Worm (Caenorhabditis elegans) whole organism, late embryonic: Measurements from ENCODE around the gene afmd-2.

ENCODE experiments used
- C08G9.2 ChIP-seq: sonication (generic microtip); optimal IDR thresholded peaks from 2 replicates; lab custom pipeline; 2016; ENCODE audit warnings: mild to moderate bottlenecking, missing genetic modification characterization, moderate library complexity, missing compliant biosample characterization
- Y22D7AL.16 ChIP-seq: sonication (generic microtip); optimal IDR thresholded peaks from 2 replicates; lab custom pipeline; 2016; ENCODE audit warnings: missing genetic modification characterization, missing compliant biosample characterization
- ahr-1 ChIP-seq: sonication (generic microtip); optimal IDR thresholded peaks from 2 replicates; lab custom pipeline; 2016; ENCODE audit warnings: missing genetic modification characterization, missing compliant biosample characterization
- ama-1 ChIP-seq: fragments of 150-350 bp; optimal IDR thresholded peaks from 2 replicates; lab custom pipeline; 2014
- ceh-18 ChIP-seq: sonication (generic microtip); optimal IDR thresholded peaks from 2 replicates; lab custom pipeline; 2016; ENCODE audit warnings: missing genetic modification characterization, missing compliant biosample characterization
- ceh-19 ChIP-seq: fragments of 200-800 bp; sonication (Bioruptor generic); optimal IDR thresholded peaks from 2 replicates; lab custom pipeline; 2018; ENCODE audit warnings: mild to moderate bottlenecking, missing genetic modification characterization, missing compliant biosample characterization
- ceh-24 ChIP-seq: sonication (generic microtip); optimal IDR thresholded peaks from 2 replicates; lab custom pipeline; 2016; ENCODE audit warnings: mild to moderate bottlenecking, missing genetic modification characterization, missing compliant biosample characterization
- ceh-30 ChIP-seq: fragments of 150-350 bp; optimal IDR thresholded peaks from 2 replicates; lab custom pipeline; 2014; ENCODE audit warnings: missing biosample characterization, missing genetic modification characterization
- ceh-34 ChIP-seq: sonication (generic microtip); optimal IDR thresholded peaks from 2 replicates; lab custom pipeline; 2016; ENCODE audit warnings: mild to moderate bottlenecking, missing genetic modification characterization, missing compliant biosample characterization
- ceh-45 ChIP-seq: fragments of 200-800 bp; sonication (Bioruptor generic); IDR thresholded peaks from 2 replicates; pipeline ENCODE4 v1.3.6; 2022; ENCODE audit warnings: missing genetic modification reagents, missing genetic modification characterization, missing compliant biosample characterization
- ceh-48 ChIP-seq: sonication (generic microtip); optimal IDR thresholded peaks from 2 replicates; lab custom pipeline; 2016; ENCODE audit warnings: missing genetic modification characterization, inconsistent platforms, missing compliant biosample characterization
- ceh-6 ChIP-seq: fragments of 200-800 bp; sonication (Bioruptor generic); optimal IDR thresholded peaks from 2 replicates; lab custom pipeline; 2018; ENCODE audit warnings: mild to moderate bottlenecking, missing genetic modification characterization, missing compliant biosample characterization
- ceh-9 ChIP-seq: sonication (generic microtip); optimal IDR thresholded peaks from 2 replicates; lab custom pipeline; 2016; ENCODE audit warnings: mild to moderate bottlenecking, missing genetic modification characterization, inconsistent platforms, missing compliant biosample characterization
- che-1 ChIP-seq: sonication (generic microtip); optimal IDR thresholded peaks from 2 replicates; lab custom pipeline; 2016; ENCODE audit warnings: mild to moderate bottlenecking, missing genetic modification characterization, missing compliant biosample characterization
- dve-1 ChIP-seq: sonication (generic microtip); optimal IDR thresholded peaks from 2 replicates; lab custom pipeline; 2017; ENCODE audit warnings: antibody characterized with exemption, mild to moderate bottlenecking, missing genetic modification characterization, missing compliant biosample characterization
- elt-4 ChIP-seq: sonication (generic microtip); optimal IDR thresholded peaks from 2 replicates; lab custom pipeline; 2016; ENCODE audit warnings: missing genetic modification characterization, missing compliant biosample characterization
- ets-4 ChIP-seq: sonication (generic microtip); optimal IDR thresholded peaks from 2 replicates; lab custom pipeline; 2016; ENCODE audit warnings: missing genetic modification characterization, missing compliant biosample characterization
- fkh-10 ChIP-seq: fragments of 150-350 bp; optimal IDR thresholded peaks from 2 replicates; lab custom pipeline; 2014; ENCODE audit warnings: missing biosample characterization, missing genetic modification reagents, missing genetic modification characterization
- hlh-13 ChIP-seq: fragments of 200-800 bp; sonication (Bioruptor generic); optimal IDR thresholded peaks from 2 replicates; lab custom pipeline; 2018; ENCODE audit warnings: mild to moderate bottlenecking, missing genetic modification characterization, missing compliant biosample characterization
- hlh-30 ChIP-seq: sonication (generic microtip); optimal IDR thresholded peaks from 2 replicates; lab custom pipeline; 2017; ENCODE audit warnings: antibody characterized with exemption, missing genetic modification characterization, missing compliant biosample characterization; ENCODE audit not compliant: insufficient read depth
- hlh-6 ChIP-seq: sonication (generic microtip); optimal IDR thresholded peaks from 2 replicates; lab custom pipeline; 2016; ENCODE audit warnings: missing genotype, missing genetic modification characterization, missing compliant biosample characterization
- madf-2 ChIP-seq: sonication (generic microtip); optimal IDR thresholded peaks from 2 replicates; lab custom pipeline; 2017; ENCODE audit warnings: missing genetic modification characterization, missing compliant biosample characterization
- nfya-1 ChIP-seq: sonication (generic microtip); optimal IDR thresholded peaks from 2 replicates; lab custom pipeline; 2017; ENCODE audit warnings: missing genetic modification characterization, mild to moderate bottlenecking, missing compliant biosample characterization, antibody characterized with exemption, moderate library complexity
- nhr-11 ChIP-seq: fragments of 150-350 bp; optimal IDR thresholded peaks from 2 replicates; lab custom pipeline; 2014; ENCODE audit warnings: missing biosample characterization, missing genetic modification characterization
- nhr-232 ChIP-seq: sonication (generic microtip); optimal IDR thresholded peaks from 2 replicates; lab custom pipeline; 2016; ENCODE audit warnings: missing genetic modification characterization, missing compliant biosample characterization
- odd-2 ChIP-seq: sonication (generic microtip); optimal IDR thresholded peaks from 2 replicates; lab custom pipeline; 2017; ENCODE audit warnings: antibody characterized with exemption, mild to moderate bottlenecking, missing genetic modification characterization, missing compliant biosample characterization
- pat-9 ChIP-seq: fragments of 200-800 bp; sonication (Bioruptor generic); optimal IDR thresholded peaks from 2 replicates; lab custom pipeline; 2018; ENCODE audit warnings: mild to moderate bottlenecking, missing genetic modification characterization, moderate library complexity, missing compliant biosample characterization
- pax-1 ChIP-seq: fragments of 150-350 bp; optimal IDR thresholded peaks from 2 replicates; lab custom pipeline; 2014; ENCODE audit warnings: missing biosample characterization, missing genetic modification characterization
- pha-2 ChIP-seq: sonication (generic microtip); optimal IDR thresholded peaks from 2 replicates; lab custom pipeline; 2017; ENCODE audit warnings: mild to moderate bottlenecking, missing genetic modification characterization, missing compliant biosample characterization
- pqm-1 ChIP-seq: sonication (generic microtip); optimal IDR thresholded peaks from 2 replicates; lab custom pipeline; 2016; ENCODE audit warnings: missing genetic modification characterization, missing compliant biosample characterization
- pros-1 ChIP-seq: fragments of 150-350 bp; optimal IDR thresholded peaks from 2 replicates; lab custom pipeline; 2014; ENCODE audit warnings: missing biosample characterization, missing genetic modification reagents, missing genetic modification characterization
- ref-2 ChIP-seq: sonication (generic microtip); optimal IDR thresholded peaks from 2 replicates; lab custom pipeline; 2016; ENCODE audit warnings: missing genetic modification characterization, missing compliant biosample characterization
- rnt-1 ChIP-seq: sonication (generic microtip); optimal IDR thresholded peaks from 2 replicates; lab custom pipeline; 2016; ENCODE audit warnings: missing genetic modification characterization, missing compliant biosample characterization
- sdc-2 ChIP-seq: sonication (generic microtip); optimal IDR thresholded peaks from 2 replicates; lab custom pipeline; 2016; ENCODE audit warnings: missing genotype, missing genetic modification characterization, missing compliant biosample characterization
- sox-4 ChIP-seq: sonication (generic microtip); optimal IDR thresholded peaks from 2 replicates; lab custom pipeline; 2017; ENCODE audit warnings: mild to moderate bottlenecking, missing genetic modification characterization, inconsistent platforms, missing compliant biosample characterization
- tbx-2 ChIP-seq: sonication (generic microtip); optimal IDR thresholded peaks from 2 replicates; lab custom pipeline; 2016; ENCODE audit warnings: missing genetic modification characterization, missing compliant biosample characterization
- tbx-7 ChIP-seq: sonication (generic microtip); optimal IDR thresholded peaks from 2 replicates; lab custom pipeline; 2016; ENCODE audit warnings: missing genotype, missing genetic modification characterization, missing compliant biosample characterization
- unc-86 ChIP-seq: sonication (generic microtip); optimal IDR thresholded peaks from 2 replicates; lab custom pipeline; 2016; ENCODE audit warnings: missing genetic modification characterization, missing compliant biosample characterization
- ztf-16 ChIP-seq: sonication (generic microtip); optimal IDR thresholded peaks from 2 replicates; lab custom pipeline; 2017; ENCODE audit warnings: missing genetic modification characterization, missing compliant biosample characterization

afmd-2 gene

ce11 chrIV:13508924-13509323 is at the start of gene afmd-2:
TSS of gene afmd-2 (plus strand) at chrIV:13509224.
- TF ChIP-seq elt-4 (no peak), nhr-11 (tag; lab: Kevin White, UChicago) (no peak), hlh-6 (tag; lab: Kevin White, UChicago) (no peak), pha-2 (tag; lab: Kevin White, UChicago) (no peak), hlh-13 (GFP tag; lab: Kevin White, UChicago) (no peak), odd-2 (tag; lab: Kevin White, UChicago) (no peak)

ce11 chrIV:13460876-13461275 is 48.1 kb upstream of the afmd-2 start, which contains the start of gene Y38H8A.12:
TSS of gene Y38H8A.12 (minus strand) at chrIV:13460976.
- TF ChIP-seq tbx-2 (tag; lab: Kevin White, UChicago), result no peak
- TF ChIP-seq odd-2 (tag; lab: Kevin White, UChicago), result no peak
- TF ChIP-seq unc-86, result no peak
- TF ChIP-seq ceh-9 (tag; lab: Kevin White, UChicago), result no peak
- TF ChIP-seq ceh-45 (GFP tag; lab: Robert Waterston, UW), result no peak
- no peak for TF ChIP-seq hlh-30 (tag; lab: Kevin White, UChicago)
- no peak for TF ChIP-seq nhr-232

- TF ChIP-seq pqm-1, result no peak
- TF ChIP-seq ztf-16 (tag; lab: Kevin White, UChicago), result no peak
- TF ChIP-seq ceh-34 (tag; lab: Kevin White, UChicago), result no peak
- TF ChIP-seq hlh-6 (tag; lab: Kevin White, UChicago), result no peak
- TF ChIP-seq ceh-19 (GFP tag; lab: Kevin White, UChicago), result no peak
- no peak for TF ChIP-seq che-1
- TF ChIP-seq Y22D7AL.16, result no peak
- no peak for TF ChIP-seq rnt-1 (tag; lab: Kevin White, UChicago)
- TF ChIP-seq hlh-13 (GFP tag; lab: Kevin White, UChicago), result no peak
- TF ChIP-seq C08G9.2 (tag; lab: Kevin White, UChicago), result no peak
- no peak for TF ChIP-seq ama-1
- no peak for TF ChIP-seq ceh-45 (GFP tag; lab: Robert Waterston, UW)
- TF ChIP-seq sdc-2 (tag; lab: Kevin White, UChicago), result no peak
- TF ChIP-seq ahr-1 (tag; lab: Kevin White, UChicago), result no peak
These were observed 43.2 kb upstream of the afmd-2 start, which contains the start of gene fezf-1 for ce11 chrIV:13465797-13466196. TSS of gene fezf-1 (plus strand) at chrIV:13466097.

ce11 chrIV:13472011-13472410 is 37.0 kb upstream of the afmd-2 start, which contains the start of the genes ttbk-8.1 and Y38H8A.4:
TSS of gene ttbk-8.1 (plus strand) at chrIV:13472311.
TSS of gene Y38H8A.4 (minus strand) at chrIV:13472376.
- TF ChIP-seq pat-9 (tag; lab: Kevin White, UChicago) (no peak), hlh-13 (GFP tag; lab: Kevin White, UChicago) (no peak), nfya-1 (tag; lab: Kevin White, UChicago) (no peak), pros-1 (tag; lab: Kevin White, UChicago) (no peak), nhr-232 (no peak), rnt-1 (tag; lab: Kevin White, UChicago) (no peak), sdc-2 (tag; lab: Kevin White, UChicago) (no peak), ceh-18 (tag; lab: Kevin White, UChicago) (no peak), madf-2 (no peak), Y22D7AL.16 (no peak), ref-2 (tag; lab: Kevin White, UChicago) (no peak), ceh-30 (tag; lab: Kevin White, UChicago) (no peak), ceh-24 (tag; lab: Kevin White, UChicago) (no peak), pax-1 (no peak), sox-4 (tag; lab: Kevin White, UChicago) (no peak), ets-4 (tag; lab: Kevin White, UChicago) (no peak), fkh-10 (GFP tag; lab: Kevin White, UChicago) (no peak)
- TF ChIP-seq, all 69 proteins: peak for 0

- TF ChIP-seq che-1, result no peak
- no peak for TF ChIP-seq hlh-30 (tag; lab: Kevin White, UChicago)
- no peak for TF ChIP-seq dve-1 (tag; lab: Kevin White, UChicago)
- no peak for TF ChIP-seq ceh-48 (tag; lab: Kevin White, UChicago)
- TF ChIP-seq elt-4, result no peak
- TF ChIP-seq tbx-2 (tag; lab: Kevin White, UChicago), result no peak
- TF ChIP-seq ceh-18 (tag; lab: Kevin White, UChicago), result no peak
- no peak for TF ChIP-seq pha-2 (tag; lab: Kevin White, UChicago)
- no peak for TF ChIP-seq nhr-11 (tag; lab: Kevin White, UChicago)
- TF ChIP-seq hlh-6 (tag; lab: Kevin White, UChicago), result no peak
- TF ChIP-seq ceh-6 (GFP tag; lab: Kevin White, UChicago), result no peak
- no peak for TF ChIP-seq ceh-24 (tag; lab: Kevin White, UChicago)
- TF ChIP-seq tbx-7, result no peak
These were observed 34.9 kb upstream of the afmd-2 start, which contains the start of gene Y38H8A.2 for ce11 chrIV:13474132-13474531. TSS of gene Y38H8A.2 (plus strand) at chrIV:13474432.
